Fruit fly (Drosophila melanogaster): ENCODE results near the gene dmrt99B.
A peak's percentile ranks its signal among the peaks of the same experiment; 100 is the strongest.

DNA sequence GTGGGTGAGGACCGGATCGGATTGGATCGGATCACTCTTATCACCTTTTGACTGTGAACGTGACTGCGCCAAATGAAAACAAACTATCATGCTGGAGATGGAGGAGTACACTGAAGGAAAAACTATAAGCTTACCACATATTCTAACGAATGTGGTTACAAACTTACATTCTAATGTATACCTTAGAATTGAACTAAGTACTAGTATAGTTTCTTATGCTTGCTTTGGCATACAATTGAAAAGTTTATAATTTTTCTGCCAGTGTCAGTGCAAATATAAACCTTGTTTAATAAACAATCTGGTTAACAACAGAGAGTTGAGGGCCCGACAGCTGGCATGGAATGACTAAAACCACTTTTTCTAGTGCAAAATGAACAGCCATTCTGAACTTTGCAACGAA lies 25.1 kb downstream of the dmrt99B start:
- 0 out of 2 replicates have a peak, but pooled peaks have one; percentile 39 for TF ChIP-seq CG14667 (GFP tag; IDR thresholded peaks at IDR 0.05)
- no peak for TF ChIP-seq Taf1 (GFP tag; IDR thresholded peaks at IDR 0.05)
- TF ChIP-seq hth (optimal IDR thresholded peaks at IDR 0.05) = no peak
- no peak for TF ChIP-seq sr (GFP tag; IDR thresholded peaks at IDR 0.05)
- TF ChIP-seq pb (GFP tag; optimal IDR thresholded peaks at IDR 0.05) = no peak
- no peak for TF ChIP-seq CG10209 (GFP tag; optimal IDR thresholded peaks at IDR 0.05)

All from whole organism, embryonic.